Worm (Caenorhabditis elegans) whole organism, L4 larva: ENCODE measurements around the gene idpc-2.

Source experiments
- D1046.2 ChIP-seq: fragments of 200-800 bp; sonication (Bioruptor generic); IDR thresholded peaks from 2 replicates; pipeline ENCODE4 v1.3.6; 2022; ENCODE audit warnings: missing genetic modification characterization, missing compliant biosample characterization
- F26F4.8 ChIP-seq: fragments of 200-800 bp; sonication (Bioruptor generic); conservative IDR thresholded peaks from 2 replicates; pipeline ENCODE4 v1.3.6; 2022; ENCODE audit warnings: missing genetic modification characterization, missing compliant biosample characterization
- F37D6.2 ChIP-seq: sonication (generic microtip); optimal IDR thresholded peaks from 2 replicates; lab custom pipeline; 2016; ENCODE audit warnings: mild to moderate bottlenecking, missing genetic modification characterization, missing compliant biosample characterization
- F44E2.7 ChIP-seq: fragments of 200-800 bp; sonication (Bioruptor generic); IDR thresholded peaks from 2 replicates; pipeline ENCODE4 v2.1.2; 2022; ENCODE audit warnings: missing genetic modification characterization, missing compliant biosample characterization
- F49E8.2 ChIP-seq: sonication (generic microtip); optimal IDR thresholded peaks from 2 replicates; lab custom pipeline; 2016; ENCODE audit warnings: missing compliant biosample characterization, mild to moderate bottlenecking, missing genetic modification characterization, borderline replicate concordance
- T20F7.1 ChIP-seq: fragments of 200-800 bp; sonication (Bioruptor generic); optimal IDR thresholded peaks from 2 replicates; lab custom pipeline; 2018; ENCODE audit warnings: mild to moderate bottlenecking, missing genetic modification characterization, missing compliant biosample characterization
- Y105C5A.15 ChIP-seq: fragments of 200-800 bp; sonication (Bioruptor generic); IDR thresholded peaks from 2 replicates; pipeline ENCODE4 v1.3.6; 2022; ENCODE audit warnings: missing genetic modification characterization, missing compliant biosample characterization
- Y48G9A.11 ChIP-seq: fragments of 200-800 bp; sonication (Bioruptor generic); IDR thresholded peaks from 2 replicates; pipeline ENCODE4 v1.3.6; 2022; ENCODE audit warnings: missing genetic modification reagents, missing genetic modification characterization, missing compliant biosample characterization
- Y5F2A.4 ChIP-seq: fragments of 200-800 bp; sonication (Bioruptor generic); optimal IDR thresholded peaks from 2 replicates; lab custom pipeline; 2018; ENCODE audit warnings: mild to moderate bottlenecking, missing genetic modification characterization, missing compliant biosample characterization
- Y75B8A.6 ChIP-seq: fragments of 200-800 bp; sonication (Bioruptor generic); IDR thresholded peaks from 2 replicates; pipeline ENCODE4 v1.3.6; 2022; ENCODE audit warnings: missing genetic modification reagents, missing genetic modification characterization, missing compliant biosample characterization
- aha-1 ChIP-seq: fragments of 150-350 bp; peaks from one replicate; lab custom pipeline; 2014; ENCODE audit warnings: missing biosample characterization, missing genetic modification characterization
- ama-1 ChIP-seq: fragments of 150-350 bp; optimal IDR thresholded peaks from 2 replicates; lab custom pipeline; 2014; ENCODE audit warnings: inconsistent platforms, mixed read lengths
- ceh-20 ChIP-seq: fragments of 200-800 bp; sonication (Bioruptor generic); IDR thresholded peaks from 2 replicates; pipeline ENCODE4 v1.3.6; 2022; ENCODE audit warnings: missing genetic modification reagents, missing genetic modification characterization, missing compliant biosample characterization
- ceh-62 ChIP-seq: sonication (generic microtip); optimal IDR thresholded peaks from 2 replicates; lab custom pipeline; 2017; ENCODE audit warnings: missing biosample characterization, missing genetic modification characterization
- ceh-82 ChIP-seq: sonication (generic microtip); optimal IDR thresholded peaks from 2 replicates; lab custom pipeline; 2017; ENCODE audit warnings: missing biosample characterization, missing genetic modification characterization
- cey-2 ChIP-seq: sonication (generic microtip); optimal IDR thresholded peaks from 3 replicates; lab custom pipeline; 2017; ENCODE audit warnings: missing genetic modification characterization, mild to moderate bottlenecking, missing compliant biosample characterization, antibody characterized with exemption, borderline replicate concordance; ENCODE audit not compliant: insufficient read depth
- dve-1 ChIP-seq: sonication (generic microtip); optimal IDR thresholded peaks from 2 replicates; lab custom pipeline; 2017; ENCODE audit warnings: antibody characterized with exemption, mild to moderate bottlenecking, missing genetic modification characterization, missing compliant biosample characterization; ENCODE audit not compliant: insufficient read depth
- fos-1 ChIP-seq: fragments of 150-350 bp; optimal IDR thresholded peaks from 2 replicates; lab custom pipeline; 2014; ENCODE audit warnings: missing biosample characterization, missing genetic modification characterization
- lin-13 ChIP-seq: fragments of 150-350 bp; optimal IDR thresholded peaks from 2 replicates; lab custom pipeline; 2014; ENCODE audit warnings: missing biosample characterization, missing genetic modification reagents, missing genetic modification characterization
- lin-15B ChIP-seq: fragments of 150-350 bp; sonication (generic microtip); optimal IDR thresholded peaks from 3 replicates; lab custom pipeline; 2014; ENCODE audit warnings: missing biosample characterization, missing genetic modification characterization
- lin-38 ChIP-seq: fragments of 200-800 bp; sonication (Bioruptor generic); IDR thresholded peaks from 2 replicates; pipeline ENCODE4 v1.3.6; 2022; ENCODE audit warnings: missing genetic modification reagents, missing genetic modification characterization, missing compliant biosample characterization
- lir-3 ChIP-seq: sonication (generic microtip); optimal IDR thresholded peaks from 2 replicates; lab custom pipeline; 2016; ENCODE audit warnings: mild to moderate bottlenecking, missing genetic modification characterization, missing compliant biosample characterization
- lsy-2 ChIP-seq, 2 experiments: fragments of 150-350 bp in 1 of 2; sonication (generic microtip) in 1 of 2; optimal IDR thresholded peaks; 2 replicates each; lab custom pipeline; 2014 to 2017; ENCODE audit warnings: missing biosample characterization in 2 of 2, missing genetic modification characterization in 2 of 2
- madf-9 ChIP-seq: fragments of 200-800 bp; sonication (Bioruptor generic); conservative IDR thresholded peaks from 2 replicates; pipeline ENCODE4 v1.3.6; 2022; ENCODE audit warnings: missing genetic modification reagents, missing genetic modification characterization, missing compliant biosample characterization
- mxl-2 ChIP-seq: fragments of 200-800 bp; sonication (Bioruptor generic); conservative IDR thresholded peaks from 2 replicates; pipeline ENCODE4 v1.3.6; 2022; ENCODE audit warnings: missing genetic modification reagents, missing genetic modification characterization, missing compliant biosample characterization
- nhr-11 ChIP-seq: fragments of 150-350 bp; optimal IDR thresholded peaks from 2 replicates; lab custom pipeline; 2014; ENCODE audit warnings: missing biosample characterization, missing genetic modification characterization
- nhr-111 ChIP-seq: fragments of 200-800 bp; sonication (Bioruptor generic); optimal IDR thresholded peaks from 2 replicates; lab custom pipeline; 2018; ENCODE audit warnings: mild to moderate bottlenecking, missing genetic modification characterization, missing compliant biosample characterization
- nhr-237 ChIP-seq: sonication (generic microtip); optimal IDR thresholded peaks from 2 replicates; lab custom pipeline; 2017; ENCODE audit warnings: missing biosample characterization, missing genetic modification characterization
- nhr-25 ChIP-seq: sonication (generic microtip); optimal IDR thresholded peaks from 2 replicates; lab custom pipeline; 2017; ENCODE audit warnings: missing genetic modification characterization, mild to moderate bottlenecking, missing compliant biosample characterization, antibody characterized with exemption, moderate library complexity, borderline replicate concordance; ENCODE audit not compliant: insufficient read depth
- nhr-28 ChIP-seq: fragments of 150-350 bp; optimal IDR thresholded peaks from 2 replicates; lab custom pipeline; 2014; ENCODE audit warnings: missing biosample characterization, missing genetic modification characterization
- nhr-42 ChIP-seq: fragments of 200-800 bp; sonication (Bioruptor generic); IDR thresholded peaks from 2 replicates; pipeline ENCODE4 v1.3.6; 2022; ENCODE audit warnings: missing genetic modification characterization, missing compliant biosample characterization
- nhr-76 ChIP-seq: fragments of 150-350 bp; optimal IDR thresholded peaks from 2 replicates; lab custom pipeline; 2014; ENCODE audit warnings: missing biosample characterization, missing genetic modification characterization
- php-3 ChIP-seq: fragments of 200-800 bp; sonication (Bioruptor generic); IDR thresholded peaks from 2 replicates; pipeline ENCODE4 v1.3.6; 2022; ENCODE audit warnings: missing genetic modification reagents, missing genetic modification characterization, missing compliant biosample characterization
- rbr-2 ChIP-seq: sonication (generic microtip); optimal IDR thresholded peaks from 2 replicates; lab custom pipeline; 2016; ENCODE audit warnings: missing genotype, missing genetic modification characterization, missing compliant biosample characterization
- snpc-4 ChIP-seq: fragments of 150-350 bp; optimal IDR thresholded peaks from 2 replicates; lab custom pipeline; 2014; ENCODE audit warnings: missing biosample characterization, missing genetic modification characterization
- tag-97 ChIP-seq: fragments of 200-800 bp; sonication (Bioruptor generic); IDR thresholded peaks from 2 replicates; pipeline ENCODE4 v1.3.6; 2022; ENCODE audit warnings: missing genetic modification characterization, missing compliant biosample characterization
- vab-7 ChIP-seq: fragments of 200-800 bp; sonication (Bioruptor generic); IDR thresholded peaks from 2 replicates; pipeline ENCODE4 v1.3.6; 2022; ENCODE audit warnings: missing genetic modification reagents, missing genetic modification characterization, missing compliant biosample characterization
- zag-1 ChIP-seq: fragments of 150-350 bp; optimal IDR thresholded peaks from 2 replicates; lab custom pipeline; 2014; ENCODE audit warnings: missing biosample characterization, missing genetic modification characterization
- ztf-11 ChIP-seq: fragments of 150-350 bp; optimal IDR thresholded peaks from 2 replicates; lab custom pipeline; 2014; ENCODE audit warnings: missing biosample characterization, missing genetic modification characterization
- ztf-7 ChIP-seq: fragments of 150-350 bp; optimal IDR thresholded peaks from 2 replicates; lab custom pipeline; 2014; ENCODE audit warnings: missing biosample characterization, missing genetic modification characterization

The idpc-2 gene

ce11 chrV:8641266-8641665 lies 20.2 kb upstream of the idpc-2 start, which contains the start of gene F28A12.3:
Gene F28A12.3, minus strand, starts transcription at chrV:8641366.
- TF ChIP-seq nhr-237 (tag; lab: Kevin White, UChicago): no peak
- TF ChIP-seq lin-38 (GFP tag; lab: Robert Waterston, UW): no peak
- no peak for TF ChIP-seq ztf-11 (tag; lab: Kevin White, UChicago)
- no peak for TF ChIP-seq snpc-4
- no peak for TF ChIP-seq fos-1
- TF ChIP-seq aha-1 (tag; lab: Kevin White, UChicago): peak; percentile 3
- no peak for TF ChIP-seq Y75B8A.6 (GFP tag; lab: Robert Waterston, UW)
- TF ChIP-seq madf-9: no peak

DNA sequence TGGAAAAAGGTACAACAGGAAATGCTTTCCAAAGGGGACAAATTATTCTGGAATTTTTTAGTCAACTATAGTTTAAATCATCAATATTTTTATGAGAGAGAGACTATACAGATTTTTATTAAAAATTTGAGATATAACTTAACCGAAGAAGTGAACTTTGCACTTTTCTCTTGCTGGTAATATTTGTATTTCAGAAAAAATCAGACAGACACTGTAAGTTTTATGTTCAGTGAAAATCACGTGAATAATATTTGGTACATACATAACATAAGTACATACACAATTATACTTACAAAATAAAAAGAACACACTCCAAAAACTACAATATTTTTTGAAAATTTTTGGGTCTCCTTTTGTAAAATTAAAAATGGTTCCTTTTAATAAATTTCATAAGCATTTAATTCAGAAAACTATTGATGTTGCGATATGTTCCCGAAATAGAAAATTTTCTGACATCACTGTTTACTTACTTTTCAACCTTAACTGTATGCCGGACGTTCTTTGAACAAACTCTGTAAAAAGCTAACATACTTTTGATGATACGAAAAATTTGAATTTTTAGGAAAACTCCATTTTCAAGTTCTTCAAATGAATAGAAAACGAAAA lies 16.7 kb upstream of the idpc-2 start, which contains the start of the genes F28A12.10 and acd-4:
F28A12.10 (minus strand) TSS at position 101 of the 606 bp plus-strand sequence.
acd-4 (plus strand) TSS at position 556 of the 606 bp plus-strand sequence.
- TF ChIP-seq ama-1 (lab: Kevin White, UChicago) (no peak), T20F7.1 (GFP tag; lab: Kevin White, UChicago) (no peak), ztf-7 (tag; lab: Kevin White, UChicago) (no peak), nhr-42 (GFP tag; lab: Robert Waterston, UW) (no peak)

ce11 chrV:8636907-8637306 lies 15.8 kb upstream of the idpc-2 start, which contains the start of gene grl-12:
Gene grl-12, minus strand, starts transcription at chrV:8637007.
- no peak for TF ChIP-seq ceh-62 (tag; lab: Kevin White, UChicago)
- TF ChIP-seq nhr-42 (GFP tag; lab: Robert Waterston, UW): no peak
- TF ChIP-seq nhr-25 (tag; lab: Kevin White, UChicago): no peak

- TF ChIP-seq aha-1 (tag; lab: Kevin White, UChicago): peak; percentile 33
- no peak for TF ChIP-seq lsy-2 (tag; optimal IDR thresholded peaks at IDR 0.05; lab: Kevin White, UChicago)
Measured at ce11 chrV:8635575-8635974, 14.5 kb upstream of the idpc-2 start, which contains the start of gene oac-29. Gene oac-29, minus strand, starts transcription at chrV:8635675.

DNA sequence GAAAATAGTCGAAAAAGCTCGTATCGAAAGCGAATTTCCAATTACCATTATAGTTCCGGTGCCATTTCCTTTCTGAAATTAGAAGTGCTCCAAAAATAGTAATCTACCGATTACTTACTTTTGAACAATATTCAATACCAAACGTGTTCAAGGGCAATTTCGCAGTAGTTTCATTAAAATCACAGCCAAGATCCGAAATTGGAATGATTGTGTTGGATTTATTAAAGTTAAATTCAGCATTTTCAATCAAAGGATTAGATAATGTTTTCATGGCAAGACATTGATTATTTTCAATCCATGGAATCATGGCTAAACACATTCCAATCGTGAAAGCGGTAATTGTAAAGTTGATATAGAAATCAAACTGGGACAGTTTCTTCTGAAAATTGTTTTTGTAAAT lies 11.7 kb upstream of the idpc-2 start:
- peak; percentile 91 for TF ChIP-seq aha-1 (tag; lab: Kevin White, UChicago)
- TF ChIP-seq vab-7: no peak
- TF ChIP-seq D1046.2: no peak
- TF ChIP-seq lin-15B (tag; lab: Kevin White, UChicago): no peak

DNA sequence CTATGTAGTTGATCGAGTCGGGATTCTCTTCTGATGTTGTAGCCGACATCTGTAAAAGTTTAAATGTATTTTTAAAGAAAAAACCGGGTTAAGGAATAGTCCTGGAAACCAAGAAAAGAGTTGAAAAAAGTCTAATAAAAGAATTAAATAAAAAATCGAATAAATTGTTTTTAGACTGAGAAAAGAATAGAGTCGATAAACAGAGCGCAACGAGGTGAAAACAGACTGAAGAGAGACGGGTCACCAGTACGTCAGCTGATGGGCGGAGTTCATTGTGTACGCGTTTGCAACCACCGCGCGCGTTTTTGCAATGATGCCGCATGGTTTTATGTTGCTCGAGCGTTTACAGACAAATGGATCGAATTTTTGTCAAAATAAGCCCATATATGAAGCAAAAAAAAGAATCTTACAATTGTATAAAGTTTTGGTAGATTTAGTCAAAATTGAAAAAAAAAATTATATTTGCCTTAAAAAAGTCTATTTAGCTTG lies 10.2 kb upstream of the idpc-2 start, which contains the start of gene atg-18:
atg-18 (minus strand) TSS at position 51 of the 489 bp plus-strand sequence.
- TF ChIP-seq Y105C5A.15 (no peak), tag-97 (GFP tag; lab: Robert Waterston, UW) (no peak), F49E8.2 (no peak), mxl-2 (no peak), nhr-25 (tag; lab: Kevin White, UChicago) (peak; percentile 22), aha-1 (tag; lab: Kevin White, UChicago) (peak; percentile 93), lin-38 (GFP tag; lab: Robert Waterston, UW) (no peak), php-3 (GFP tag; lab: Robert Waterston, UW) (0 out of 2 replicates have a peak, but pooled peaks have one; percentile 28), dve-1 (tag; lab: Kevin White, UChicago) (peak; percentile 81), nhr-111 (GFP tag; lab: Kevin White, UChicago) (no peak), ceh-20 (GFP tag; lab: Robert Waterston, UW) (peak; percentile 56; the same call in 1 of the 2 replicates), rbr-2 (peak; percentile 67), zag-1 (tag; lab: Kevin White, UChicago) (no peak), nhr-76 (tag; lab: Kevin White, UChicago) (no peak), F44E2.7 (GFP tag; lab: Robert Waterston, UW) (no peak), ceh-82 (tag; lab: Kevin White, UChicago) (no peak), F37D6.2 (no peak), ceh-62 (tag; lab: Kevin White, UChicago) (no peak), Y48G9A.11 (GFP tag; lab: Robert Waterston, UW) (no peak), cey-2 (tag; lab: Kevin White, UChicago) (no peak), F26F4.8 (GFP tag; lab: Robert Waterston, UW) (no peak), nhr-28 (tag; lab: Kevin White, UChicago) (peak; percentile 65), nhr-11 (tag; lab: Kevin White, UChicago) (peak; percentile 67), lin-13 (GFP tag; lab: Kevin White, UChicago) (no peak), lir-3 (tag; lab: Kevin White, UChicago) (no peak), Y5F2A.4 (GFP tag; lab: Kevin White, UChicago) (no peak)
